Worm (Caenorhabditis elegans): ENCODE data around the gene Y94H6A.7.
A peak's percentile ranks its signal among the peaks of the same experiment; 100 is the strongest.

DNA sequence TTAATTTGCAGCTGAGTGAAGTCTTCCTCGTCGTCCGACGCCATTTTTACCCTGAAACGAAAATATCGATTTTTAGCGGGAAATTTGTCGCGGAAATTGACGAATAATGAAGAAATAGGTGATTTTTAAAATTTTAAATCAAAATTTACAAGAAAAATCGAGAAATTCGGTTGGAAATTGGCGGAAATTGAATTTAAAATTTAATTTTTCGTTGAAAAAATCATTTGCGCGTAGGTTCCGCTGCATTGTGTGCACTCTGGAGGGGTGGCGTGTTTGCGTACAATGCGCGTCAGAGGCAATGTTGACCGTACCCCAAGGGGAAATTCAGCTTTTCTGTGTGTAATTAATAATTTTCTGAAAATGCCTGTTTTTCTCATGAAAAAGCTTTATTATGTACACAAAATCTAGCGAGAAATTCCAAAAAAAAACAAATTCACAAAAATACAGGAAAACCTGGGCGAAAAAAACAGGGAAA is 12.4 kb downstream of the Y94H6A.7 start, which contains the start of gene Y94H6A.5:
- TF ChIP-seq hlh-11 (tag; optimal IDR thresholded peaks at IDR 0.05) (peak; percentile 25), nhr-76 (tag; optimal IDR thresholded peaks at IDR 0.05) (no peak), dmd-8 (GFP tag; IDR thresholded peaks at IDR 0.05) (no peak)

All from whole organism, L4 larva.